Worm (Caenorhabditis elegans) whole organism, L4 larva: Measurements from ENCODE around the gene fbxa-55.
"Not testable (repeated sequence)": the region's sequence is repeated elsewhere in the genome, so short reads cannot be mapped to it uniquely, and the experiment has no call there.

ENCODE experiments used
- F10B5.3 ChIP-seq: sonication (generic microtip); optimal IDR thresholded peaks from 2 replicates; lab custom pipeline; 2016; ENCODE audit warnings: mild to moderate bottlenecking, missing genetic modification characterization, missing compliant biosample characterization
- F26F4.8 ChIP-seq: fragments of 200-800 bp; sonication (Bioruptor generic); conservative IDR thresholded peaks from 2 replicates; pipeline ENCODE4 v1.3.6; 2022; ENCODE audit warnings: missing genetic modification characterization, missing compliant biosample characterization
- F49E8.2 ChIP-seq: sonication (generic microtip); optimal IDR thresholded peaks from 2 replicates; lab custom pipeline; 2016; ENCODE audit warnings: missing compliant biosample characterization, mild to moderate bottlenecking, missing genetic modification characterization, borderline replicate concordance
- Y48G9A.11 ChIP-seq: fragments of 200-800 bp; sonication (Bioruptor generic); IDR thresholded peaks from 2 replicates; pipeline ENCODE4 v1.3.6; 2022; ENCODE audit warnings: missing genetic modification reagents, missing genetic modification characterization, missing compliant biosample characterization
- aha-1 ChIP-seq: fragments of 150-350 bp; peaks from one replicate; lab custom pipeline; 2014; ENCODE audit warnings: missing biosample characterization, missing genetic modification characterization
- aly-2 ChIP-seq: sonication (generic microtip); optimal IDR thresholded peaks from 2 replicates; lab custom pipeline; 2018; ENCODE audit warnings: missing biosample characterization, missing genetic modification characterization
- ama-1 ChIP-seq: fragments of 150-350 bp; optimal IDR thresholded peaks from 2 replicates; lab custom pipeline; 2014; ENCODE audit warnings: inconsistent platforms, mixed read lengths
- attf-4 ChIP-seq: sonication (generic microtip); optimal IDR thresholded peaks from 3 replicates; lab custom pipeline; 2017; ENCODE audit warnings: missing biosample characterization, missing genetic modification characterization
- ceh-28 ChIP-seq: fragments of 150-350 bp; optimal IDR thresholded peaks from 2 replicates; lab custom pipeline; 2014; ENCODE audit warnings: missing biosample characterization, missing genetic modification reagents, missing genetic modification characterization
- ceh-82 ChIP-seq: sonication (generic microtip); optimal IDR thresholded peaks from 2 replicates; lab custom pipeline; 2017; ENCODE audit warnings: missing biosample characterization, missing genetic modification characterization
- daf-16 ChIP-seq, 3 experiments: sonication (generic microtip); optimal IDR thresholded peaks; 2 replicates each; lab custom pipeline; 2016 to 2017; ENCODE audit warnings: missing genetic modification characterization in 3 of 3, missing genetic modification reagents in 3 of 3, mild to moderate bottlenecking in 2 of 3, missing compliant biosample characterization in 2 of 3, missing biosample characterization in 1 of 3, moderate library complexity in 1 of 3
- dmd-9 ChIP-seq: fragments of 200-800 bp; sonication (Bioruptor generic); IDR thresholded peaks from 2 replicates; pipeline ENCODE4 v1.3.6; 2022; ENCODE audit warnings: missing genetic modification reagents, missing genetic modification characterization, missing compliant biosample characterization
- fkh-10 ChIP-seq: fragments of 150-350 bp; optimal IDR thresholded peaks from 2 replicates; lab custom pipeline; 2014; ENCODE audit warnings: missing biosample characterization, missing genetic modification reagents, missing genetic modification characterization
- hmg-1.1 ChIP-seq: fragments of 200-800 bp; sonication (Bioruptor generic); IDR thresholded peaks from 2 replicates; pipeline ENCODE4 v1.3.6; 2022; ENCODE audit warnings: missing genetic modification reagents, missing genetic modification characterization, missing compliant biosample characterization
- lin-13 ChIP-seq: fragments of 150-350 bp; optimal IDR thresholded peaks from 2 replicates; lab custom pipeline; 2014; ENCODE audit warnings: missing biosample characterization, missing genetic modification reagents, missing genetic modification characterization
- lin-15B ChIP-seq: fragments of 150-350 bp; sonication (generic microtip); optimal IDR thresholded peaks from 3 replicates; lab custom pipeline; 2014; ENCODE audit warnings: missing biosample characterization, missing genetic modification characterization
- lin-29 ChIP-seq: fragments of 200-800 bp; sonication (Bioruptor generic); IDR thresholded peaks from 2 replicates; pipeline ENCODE4 v1.3.6; 2022; ENCODE audit warnings: missing genetic modification reagents, missing genetic modification characterization, missing compliant biosample characterization
- lir-3 ChIP-seq: sonication (generic microtip); optimal IDR thresholded peaks from 2 replicates; lab custom pipeline; 2016; ENCODE audit warnings: mild to moderate bottlenecking, missing genetic modification characterization, missing compliant biosample characterization
- madf-9 ChIP-seq: fragments of 200-800 bp; sonication (Bioruptor generic); conservative IDR thresholded peaks from 2 replicates; pipeline ENCODE4 v1.3.6; 2022; ENCODE audit warnings: missing genetic modification reagents, missing genetic modification characterization, missing compliant biosample characterization
- nhr-102 ChIP-seq: sonication (generic microtip); optimal IDR thresholded peaks from 2 replicates; lab custom pipeline; 2016; ENCODE audit warnings: mild to moderate bottlenecking, missing genetic modification characterization, moderate library complexity, missing compliant biosample characterization
- nhr-48 ChIP-seq: sonication (generic microtip); optimal IDR thresholded peaks from 2 replicates; lab custom pipeline; 2016; ENCODE audit warnings: mild to moderate bottlenecking, missing genetic modification characterization, missing compliant biosample characterization
- set-16 ChIP-seq: fragments of 200-800 bp; sonication (Bioruptor generic); IDR thresholded peaks from 2 replicates; pipeline ENCODE4 v1.3.6; 2022; ENCODE audit warnings: missing genetic modification reagents, missing genetic modification characterization, missing compliant biosample characterization
- spr-1 ChIP-seq: sonication (generic microtip); optimal IDR thresholded peaks from 2 replicates; lab custom pipeline; 2016; ENCODE audit warnings: mild to moderate bottlenecking, missing genetic modification characterization, missing compliant biosample characterization
- spr-3 ChIP-seq: fragments of 200-800 bp; sonication (Bioruptor generic); optimal IDR thresholded peaks from 2 replicates; lab custom pipeline; 2018; ENCODE audit warnings: mild to moderate bottlenecking, missing genetic modification characterization, missing compliant biosample characterization
- tra-1 ChIP-seq: fragments of 200-800 bp; sonication (Bioruptor generic); IDR thresholded peaks from 2 replicates; pipeline ENCODE4 v1.3.6; 2022; ENCODE audit warnings: missing genetic modification reagents, missing genetic modification characterization, missing compliant biosample characterization
- unc-39 ChIP-seq: sonication (generic microtip); optimal IDR thresholded peaks from 2 replicates; lab custom pipeline; 2017; ENCODE audit warnings: missing biosample characterization, missing genetic modification characterization
- unc-62 ChIP-seq, 3 experiments: fragments of 150-350 bp in 1 of 3; sonication (generic microtip); optimal IDR thresholded peaks in 2 of 3; peaks in 1 of 3; 1 replicate in 1 of 3; 2 replicates in 2 of 3; lab custom pipeline; 2014 to 2017; ENCODE audit warnings: missing biosample characterization in 3 of 3, missing genetic modification characterization in 3 of 3, missing genetic modification reagents in 3 of 3, missing genotype in 1 of 3
- zag-1 ChIP-seq: fragments of 150-350 bp; optimal IDR thresholded peaks from 2 replicates; lab custom pipeline; 2014; ENCODE audit warnings: missing biosample characterization, missing genetic modification characterization
- zfp-3 ChIP-seq: fragments of 200-800 bp; sonication (Bioruptor generic); conservative IDR thresholded peaks from 2 replicates; pipeline ENCODE4 v1.3.6; 2022; ENCODE audit warnings: missing genetic modification reagents, missing genetic modification characterization, missing compliant biosample characterization
- ztf-11 ChIP-seq: fragments of 150-350 bp; optimal IDR thresholded peaks from 2 replicates; lab custom pipeline; 2014; ENCODE audit warnings: missing biosample characterization, missing genetic modification characterization
- ztf-7 ChIP-seq: fragments of 150-350 bp; optimal IDR thresholded peaks from 2 replicates; lab custom pipeline; 2014; ENCODE audit warnings: missing biosample characterization, missing genetic modification characterization

The fbxa-55 gene

ce11 chrIII:937961-938360 lies 2.1 kb upstream of the fbxa-55 start, which contains the start of gene fbxa-56:
Gene fbxa-56 (minus strand): TSS chrIII:938061.
- no peak for TF ChIP-seq Y48G9A.11 (GFP tag; lab: Robert Waterston, UW)
- TF ChIP-seq hmg-1.1 (GFP tag; lab: Robert Waterston, UW): no peak
- no peak for TF ChIP-seq tra-1 (GFP tag; lab: Robert Waterston, UW)
- no peak for TF ChIP-seq unc-39
- no peak for TF ChIP-seq dmd-9 (GFP tag; lab: Robert Waterston, UW)
- TF ChIP-seq aha-1 (tag; lab: Kevin White, UChicago): no peak
- TF ChIP-seq spr-3 (GFP tag; lab: Kevin White, UChicago): no peak
- no peak for TF ChIP-seq F26F4.8 (GFP tag; lab: Robert Waterston, UW)

- TF ChIP-seq spr-1 (peak; percentile 65), daf-16 (GFP tag; optimal IDR thresholded peaks at IDR 0.05; lab: Kevin White, UChicago) (peak in 1 of 2 experiments; percentile 57), nhr-48 (peak; percentile 28), F10B5.3 (tag; lab: Kevin White, UChicago) (peak; percentile 19), lir-3 (peak; percentile 69)
- not testable (repeated sequence) for TF ChIP-seq daf-16 (tag; optimal IDR thresholded peaks at IDR 0.05; lab: Kevin White, UChicago)
These were observed 4.5 kb downstream of the fbxa-55 start for ce11 chrIII:931405-931804.

ce11 chrIII:926216-926615 lies 9.7 kb downstream of the fbxa-55 start, which contains the start of gene pef-1:
Gene pef-1 (minus strand): TSS chrIII:926316.
- no peak for TF ChIP-seq ztf-11 (tag; lab: Kevin White, UChicago)
- TF ChIP-seq unc-62 (GFP tag; optimal IDR thresholded peaks at IDR 0.05 in 1 of 2; lab: Kevin White, UChicago): no peak
- TF ChIP-seq unc-62 (tag; optimal IDR thresholded peaks at IDR 0.05; lab: Kevin White, UChicago): no peak
- no peak for TF ChIP-seq zag-1 (tag; lab: Kevin White, UChicago)
- TF ChIP-seq attf-4 (tag; lab: Kevin White, UChicago): no peak
- TF ChIP-seq ztf-7 (tag; lab: Kevin White, UChicago): no peak
- no peak for TF ChIP-seq nhr-102
- TF ChIP-seq madf-9 (GFP tag; lab: Robert Waterston, UW): no peak
- TF ChIP-seq lin-15B (tag; lab: Kevin White, UChicago): no peak
- TF ChIP-seq fkh-10 (GFP tag; lab: Kevin White, UChicago): no peak
- no peak for TF ChIP-seq lin-29
- no peak for TF ChIP-seq Y48G9A.11 (GFP tag; lab: Robert Waterston, UW)
- TF ChIP-seq zfp-3 (GFP tag; lab: Robert Waterston, UW): no peak
- TF ChIP-seq ama-1 (lab: Kevin White, UChicago): no peak
- no peak for TF ChIP-seq lir-3
- TF ChIP-seq ceh-82 (tag; lab: Kevin White, UChicago): no peak
- no peak for TF ChIP-seq F49E8.2
- no peak for TF ChIP-seq lin-13 (GFP tag; lab: Kevin White, UChicago)
- no peak for TF ChIP-seq unc-39
- no peak for TF ChIP-seq set-16 (GFP tag; lab: Robert Waterston, UW)
- TF ChIP-seq ceh-28 (tag; lab: Kevin White, UChicago): no peak
- TF ChIP-seq, all 104 proteins: peak for 0

DNA sequence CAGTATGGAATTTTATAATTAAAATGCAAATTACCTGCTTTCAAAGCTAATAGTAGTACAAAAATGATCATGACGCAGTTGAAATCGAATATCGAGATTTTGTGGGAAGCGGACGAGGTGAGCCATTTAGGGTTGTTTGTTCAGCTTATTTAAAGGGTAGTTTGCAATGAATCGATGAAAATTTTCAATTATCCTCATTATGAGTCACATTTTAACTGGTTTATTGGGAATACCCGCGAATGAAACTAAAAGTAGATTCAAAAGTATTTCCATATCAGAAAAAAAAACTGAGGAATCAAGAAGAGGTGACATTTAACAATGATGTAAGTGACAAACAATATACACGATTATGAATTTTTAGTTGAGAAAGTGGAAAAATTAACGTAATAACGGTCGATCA lies 16.6 kb downstream of the fbxa-55 start, which contains the start of gene F23H11.7:
F23H11.7 (minus strand) TSS at position 101 of the 400 bp plus-strand sequence.
- no peak for TF ChIP-seq ceh-28 (tag; lab: Kevin White, UChicago)
- no peak for TF ChIP-seq lin-13 (GFP tag; lab: Kevin White, UChicago)
- TF ChIP-seq aha-1 (tag; lab: Kevin White, UChicago): peak; percentile 2

- TF ChIP-seq F26F4.8 (GFP tag; lab: Robert Waterston, UW) (no peak), aly-2 (tag; lab: Kevin White, UChicago) (no peak)
These were observed 19.0 kb downstream of the fbxa-55 start, which contains the start of gene idpp-13 for ce11 chrIII:916897-917296. Gene idpp-13 (minus strand): TSS chrIII:916997.
